Fruit fly (Drosophila melanogaster) whole organism, prepupa: Measurements from ENCODE around the gene CG15414.

Experiments used
- CG16779 ChIP-seq: fragments of 200-800 bp; sonication (Bioruptor generic); optimal IDR thresholded peaks from 3 replicates; lab custom pipeline; 2017; ENCODE audit warnings: missing biosample characterization, mild to moderate bottlenecking, missing genetic modification characterization
- CG8119 ChIP-seq: fragments of 200-800 bp; sonication (Bioruptor generic); IDR thresholded peaks from 3 replicates; pipeline ENCODE4 v1.3.6; 2022; ENCODE audit warnings: missing biosample characterization, missing genetic modification characterization
- Eip78C ChIP-seq: fragments of 200-800 bp; sonication (Bioruptor generic); peaks from one replicate; lab custom pipeline; 2016; ENCODE audit warnings: missing biosample characterization, missing genetic modification characterization
- Eip93F ChIP-seq: fragments of 200-800 bp; sonication (Bioruptor generic); optimal IDR thresholded peaks from 2 replicates; lab custom pipeline; 2016; ENCODE audit warnings: missing biosample characterization, mild to moderate bottlenecking, missing genetic modification characterization
- Ets96B ChIP-seq: fragments of 200-800 bp; optimal IDR thresholded peaks from 2 replicates; lab custom pipeline; 2019; ENCODE audit warnings: missing biosample characterization, mild to moderate bottlenecking, missing genetic modification characterization, moderate library complexity
- Lpt ChIP-seq: fragments of 200-800 bp; sonication (Bioruptor generic); optimal IDR thresholded peaks from 3 replicates; lab custom pipeline; 2016; ENCODE audit warnings: missing biosample characterization, missing genetic modification characterization
- Met ChIP-seq: fragments of 200-800 bp; sonication (Bioruptor generic); optimal IDR thresholded peaks from 3 replicates; lab custom pipeline; 2016; ENCODE audit warnings: missing biosample characterization, missing genetic modification characterization
- dsx ChIP-seq: fragments of 200-800 bp; optimal IDR thresholded peaks from 3 replicates; lab custom pipeline; 2019; ENCODE audit warnings: missing biosample characterization, mild to moderate bottlenecking, missing genetic modification characterization, moderate library complexity; ENCODE audit not compliant: poor library complexity, severe bottlenecking
- fkh ChIP-seq: fragments of 200-800 bp; sonication (Bioruptor generic); optimal IDR thresholded peaks from 3 replicates; lab custom pipeline; 2017; ENCODE audit warnings: missing biosample characterization, mild to moderate bottlenecking, missing genetic modification characterization, moderate library complexity
- svp ChIP-seq: fragments of 200-800 bp; sonication (Bioruptor generic); peaks from one replicate; lab custom pipeline; 2016; ENCODE audit warnings: missing biosample characterization, missing genetic modification characterization
- vri ChIP-seq: fragments of 200-800 bp; sonication (Bioruptor generic); optimal IDR thresholded peaks from 3 replicates; lab custom pipeline; 2016; ENCODE audit warnings: missing biosample characterization, mild to moderate bottlenecking, missing genetic modification characterization

- no peak for TF ChIP-seq svp
- TF ChIP-seq Ets96B (tag; lab: Kevin White, UChicago), result no peak
- TF ChIP-seq vri (GFP tag; lab: Kevin White, UChicago), result no peak
- no peak for TF ChIP-seq Lpt (GFP tag; lab: Kevin White, UChicago)
- TF ChIP-seq dsx (GFP tag; lab: Kevin White, UChicago), result no peak
- TF ChIP-seq fkh, result no peak
- no peak for TF ChIP-seq CG16779 (tag; lab: Kevin White, UChicago)
- no peak for TF ChIP-seq CG8119 (GFP tag; lab: Robert Waterston, UW)
- TF ChIP-seq Eip93F, result no peak
- TF ChIP-seq Eip78C, result no peak
- TF ChIP-seq Met (GFP tag; lab: Kevin White, UChicago), result no peak
Measured at dm6 chr2L:3490971-3491370, at the start of gene CG15414.
